Fruit fly (Drosophila melanogaster) whole organism, embryonic: ENCODE results near the gene CG13311.

Experiments
- Blimp-1 ChIP-seq: fragments of 200-800 bp; sonication (Bioruptor generic); optimal IDR thresholded peaks from 3 replicates; lab custom pipeline; 2018; ENCODE audit warnings: missing biosample characterization, missing genetic modification characterization, mild to moderate bottlenecking, moderate library complexity, missing genetic modification reagents
- CG10267 ChIP-seq: fragments of 200-800 bp; sonication (Bioruptor generic); optimal IDR thresholded peaks from 2 replicates; lab custom pipeline; 2018; ENCODE audit warnings: missing biosample characterization, mild to moderate bottlenecking, missing genetic modification characterization, moderate library complexity
- CG1233 ChIP-seq: fragments of 200-800 bp; sonication (Bioruptor generic); optimal IDR thresholded peaks from 4 replicates; lab custom pipeline; 2018; ENCODE audit warnings: missing biosample characterization, mild to moderate bottlenecking, missing genetic modification characterization
- CG18262 ChIP-seq: fragments of 200-800 bp; optimal IDR thresholded peaks from 3 replicates; lab custom pipeline; 2019; ENCODE audit warnings: missing biosample characterization, mild to moderate bottlenecking, missing genetic modification characterization, moderate library complexity
- CG18599 ChIP-seq: fragments of 200-800 bp; sonication (Bioruptor generic); optimal IDR thresholded peaks from 3 replicates; lab custom pipeline; 2017; ENCODE audit warnings: missing biosample characterization, missing genetic modification characterization, mild to moderate bottlenecking, moderate library complexity, missing genetic modification reagents
- CG2202 ChIP-seq: fragments of 200-800 bp; sonication (Bioruptor generic); optimal IDR thresholded peaks from 2 replicates; lab custom pipeline; 2018; ENCODE audit warnings: missing biosample characterization, mild to moderate bottlenecking, missing genetic modification characterization
- CG2678 ChIP-seq: fragments of 200-800 bp; sonication (Bioruptor generic); optimal IDR thresholded peaks from 3 replicates; lab custom pipeline; 2019; ENCODE audit warnings: missing biosample characterization, mild to moderate bottlenecking, missing genetic modification characterization, moderate library complexity
- CG2889 ChIP-seq: fragments of 200-800 bp; sonication (Bioruptor generic); IDR thresholded peaks from 3 replicates; pipeline ENCODE4 v1.3.6; 2022; ENCODE audit warnings: missing biosample characterization, missing genetic modification characterization
- CG30020 ChIP-seq: fragments of 200-800 bp; optimal IDR thresholded peaks from 2 replicates; lab custom pipeline; 2019; ENCODE audit warnings: missing biosample characterization, mild to moderate bottlenecking, missing genetic modification characterization, moderate library complexity
- CG3065 ChIP-seq: fragments of 200-800 bp; sonication (Bioruptor generic); optimal IDR thresholded peaks from 2 replicates; lab custom pipeline; 2016; ENCODE audit warnings: missing biosample characterization, missing genetic modification characterization
- CG3407 ChIP-seq: fragments of 200-800 bp; sonication (Bioruptor generic); optimal IDR thresholded peaks from 2 replicates; lab custom pipeline; 2018; ENCODE audit warnings: missing biosample characterization, mild to moderate bottlenecking, missing genetic modification characterization
- CG34376 ChIP-seq: fragments of 200-800 bp; sonication (Bioruptor generic); optimal IDR thresholded peaks from 2 replicates; lab custom pipeline; 2018; ENCODE audit warnings: missing biosample characterization, mild to moderate bottlenecking, missing genetic modification characterization
- CG42726 ChIP-seq: fragments of 200-800 bp; sonication (Bioruptor generic); IDR thresholded peaks from 2 replicates; pipeline ENCODE4 v1.3.6; 2022; ENCODE audit warnings: missing biosample characterization, missing genetic modification characterization; ENCODE audit not compliant: partially characterized antibody
- CG5245 ChIP-seq: fragments of 200-800 bp; sonication (Bioruptor generic); optimal IDR thresholded peaks from 3 replicates; lab custom pipeline; 2016; ENCODE audit warnings: missing biosample characterization, missing genetic modification characterization
- CG6689 ChIP-seq: fragments of 200-800 bp; sonication (Bioruptor generic); IDR thresholded peaks from 2 replicates; pipeline ENCODE4 v1.3.6; 2022; ENCODE audit warnings: missing biosample characterization, missing genetic modification characterization
- CG6854 ChIP-seq: fragments of 200-800 bp; sonication (Bioruptor generic); optimal IDR thresholded peaks from 3 replicates; lab custom pipeline; 2017; ENCODE audit warnings: missing biosample characterization, mild to moderate bottlenecking, missing genetic modification characterization
- CG7357 ChIP-seq: fragments of 200-800 bp; sonication (Bioruptor generic); IDR thresholded peaks from 3 replicates; pipeline ENCODE4 v1.3.6; 2022; ENCODE audit warnings: missing biosample characterization, missing genetic modification characterization
- CG7745 ChIP-seq: fragments of 200-800 bp; sonication (Bioruptor generic); optimal IDR thresholded peaks from 2 replicates; lab custom pipeline; 2018; ENCODE audit warnings: missing biosample characterization, mild to moderate bottlenecking, missing genetic modification characterization, moderate library complexity
- CG8089 ChIP-seq: fragments of 200-800 bp; sonication (Bioruptor generic); optimal IDR thresholded peaks from 3 replicates; lab custom pipeline; 2016; ENCODE audit warnings: missing biosample characterization, missing genetic modification characterization
- CTCF ChIP-seq: fragments of 200-800 bp; sonication (Bioruptor generic); optimal IDR thresholded peaks from 2 replicates; lab custom pipeline; 2017; ENCODE audit warnings: missing biosample characterization, mild to moderate bottlenecking, missing genetic modification characterization, moderate library complexity
- Doc3 ChIP-seq: fragments of 200-800 bp; sonication (Bioruptor generic); IDR thresholded peaks from 3 replicates; pipeline ENCODE4 v1.3.6; 2022; ENCODE audit warnings: missing biosample characterization, missing genetic modification characterization; ENCODE audit not compliant: partially characterized antibody
- HmgD ChIP-seq: fragments of 200-800 bp; sonication (Bioruptor generic); optimal IDR thresholded peaks from 3 replicates; lab custom pipeline; 2016; ENCODE audit warnings: missing biosample characterization, missing genetic modification characterization
- Hmr ChIP-seq: fragments of 200-800 bp; sonication (Bioruptor generic); optimal IDR thresholded peaks from 3 replicates; lab custom pipeline; 2017; ENCODE audit warnings: mild to moderate bottlenecking, missing biosample characterization, missing genetic modification reagents, missing genetic modification characterization
- Hsf ChIP-seq: fragments of 200-800 bp; sonication (Bioruptor generic); optimal IDR thresholded peaks from 3 replicates; lab custom pipeline; 2016; ENCODE audit warnings: missing biosample characterization, missing genetic modification characterization
- MTF-1 ChIP-seq: fragments of 200-800 bp; sonication (Bioruptor generic); optimal IDR thresholded peaks from 2 replicates; lab custom pipeline; 2018; ENCODE audit warnings: missing biosample characterization, mild to moderate bottlenecking, missing genetic modification characterization, borderline replicate concordance
- Mrtf ChIP-seq: fragments of 200-800 bp; sonication (Bioruptor generic); IDR thresholded peaks from 3 replicates; pipeline ENCODE4 v1.3.6; 2022; ENCODE audit warnings: missing biosample characterization, missing genetic modification characterization
- Myb ChIP-seq: fragments of 200-800 bp; sonication (Bioruptor generic); optimal IDR thresholded peaks from 2 replicates; lab custom pipeline; 2016; ENCODE audit warnings: missing biosample characterization, missing genetic modification characterization
- NC2β ChIP-seq: fragments of 200-800 bp; sonication (Bioruptor generic); optimal IDR thresholded peaks from 2 replicates; lab custom pipeline; 2016; ENCODE audit warnings: missing biosample characterization, missing genetic modification characterization
- Nf-YA ChIP-seq: fragments of 200-800 bp; sonication (Bioruptor generic); IDR thresholded peaks from 2 replicates; pipeline ENCODE4 v1.3.6; 2022; ENCODE audit warnings: missing biosample characterization, missing genetic modification characterization
- Sin3A ChIP-seq: fragments of >200 bp; optimal IDR thresholded peaks from 2 replicates; lab custom pipeline; 2018
- cas ChIP-seq: fragments of 200-800 bp; sonication (Bioruptor generic); IDR thresholded peaks from 2 replicates; pipeline ENCODE4 v1.3.6; 2022; ENCODE audit warnings: missing biosample characterization, missing genetic modification characterization
- chif ChIP-seq, 2 experiments: fragments of 200-800 bp; sonication (Bioruptor generic); optimal IDR thresholded peaks; 3 replicates each; lab custom pipeline; 2016; ENCODE audit warnings: missing biosample characterization in 2 of 2, missing genetic modification characterization in 2 of 2
- chn ChIP-seq: fragments of 200-800 bp; sonication (Bioruptor generic); optimal IDR thresholded peaks from 2 replicates; lab custom pipeline; 2016; ENCODE audit warnings: missing biosample characterization, missing genetic modification characterization
- danr ChIP-seq: fragments of 200-800 bp; sonication (Bioruptor generic); IDR thresholded peaks from 2 replicates; pipeline ENCODE4 v1.3.6; 2022; ENCODE audit warnings: missing biosample characterization, missing genetic modification characterization
- esg ChIP-seq: fragments of 200-800 bp; sonication (Bioruptor generic); conservative IDR thresholded peaks from 2 replicates; pipeline ENCODE4 v1.3.6; 2022; ENCODE audit warnings: missing biosample characterization, missing genetic modification characterization
- exex ChIP-seq: fragments of 200-800 bp; sonication (Bioruptor generic); optimal IDR thresholded peaks from 4 replicates; lab custom pipeline; 2018; ENCODE audit warnings: missing biosample characterization, mild to moderate bottlenecking, missing genetic modification characterization, moderate library complexity
- fd96Cb ChIP-seq: fragments of 200-800 bp; sonication (Bioruptor generic); optimal IDR thresholded peaks from 2 replicates; lab custom pipeline; 2018; ENCODE audit warnings: missing biosample characterization, mild to moderate bottlenecking, missing genetic modification characterization, moderate library complexity
- gce ChIP-seq: fragments of 200-800 bp; sonication (Bioruptor generic); IDR thresholded peaks from 3 replicates; pipeline ENCODE4 v1.3.6; 2022; ENCODE audit warnings: missing biosample characterization, missing genetic modification characterization
- h ChIP-seq: fragments of >200 bp; optimal IDR thresholded peaks from 2 replicates; lab custom pipeline; 2017
- insv ChIP-seq, 2 experiments: fragments of 200-800 bp; sonication (Bioruptor generic); optimal IDR thresholded peaks; 3 replicates each; lab custom pipeline; 2016 to 2018; ENCODE audit warnings: missing biosample characterization in 2 of 2, missing genetic modification characterization in 2 of 2
- knrl ChIP-seq: fragments of 200-800 bp; sonication (Bioruptor generic); IDR thresholded peaks from 3 replicates; pipeline ENCODE4 v1.3.6; 2022; ENCODE audit warnings: missing biosample characterization, missing genetic modification characterization; ENCODE audit not compliant: partially characterized antibody
- lab ChIP-seq: fragments of 200-800 bp; sonication (Bioruptor generic); optimal IDR thresholded peaks from 3 replicates; lab custom pipeline; 2017; ENCODE audit warnings: missing biosample characterization, missing genetic modification characterization, mild to moderate bottlenecking, moderate library complexity, missing genetic modification reagents
- lilli ChIP-seq: fragments of 200-800 bp; sonication (Bioruptor generic); optimal IDR thresholded peaks from 3 replicates; lab custom pipeline; 2016; ENCODE audit warnings: missing biosample characterization, missing genetic modification characterization
- lmd ChIP-seq: fragments of 200-800 bp; sonication (Bioruptor generic); IDR thresholded peaks from 2 replicates; pipeline ENCODE4 v1.3.6; 2022; ENCODE audit warnings: missing biosample characterization, missing genetic modification characterization
- lola ChIP-seq, 3 experiments: fragments of >200 bp in 2 of 3; fragments of 200-800 bp in 1 of 3; sonication (Bioruptor generic) in 1 of 3; optimal IDR thresholded peaks; 2 replicates each; lab custom pipeline; 2017 to 2019; ENCODE audit warnings: missing biosample characterization in 3 of 3, missing genetic modification characterization in 3 of 3, mild to moderate bottlenecking in 1 of 3, moderate library complexity in 1 of 3
- org-1 ChIP-seq: fragments of 200-800 bp; sonication (Bioruptor generic); optimal IDR thresholded peaks from 2 replicates; lab custom pipeline; 2017; ENCODE audit warnings: missing biosample characterization, missing genetic modification characterization
- pb ChIP-seq: fragments of 200-800 bp; sonication (Bioruptor generic); optimal IDR thresholded peaks from 3 replicates; lab custom pipeline; 2016; ENCODE audit warnings: missing biosample characterization, missing genetic modification characterization
- salm ChIP-seq: fragments of 200-800 bp; sonication (Bioruptor generic); optimal IDR thresholded peaks from 2 replicates; lab custom pipeline; 2018; ENCODE audit warnings: missing biosample characterization, mild to moderate bottlenecking, missing genetic modification characterization
- slbo ChIP-seq: fragments of 200-800 bp; sonication (Bioruptor generic); IDR thresholded peaks from 2 replicates; pipeline ENCODE4 v1.3.6; 2022; ENCODE audit warnings: missing biosample characterization, missing genetic modification characterization
- ttk ChIP-seq: fragments of 200-800 bp; sonication (Bioruptor generic); IDR thresholded peaks from 2 replicates; pipeline ENCODE4 v2.1.2; 2022; ENCODE audit warnings: missing biosample characterization, missing genetic modification characterization
- usp ChIP-seq: fragments of >200 bp; optimal IDR thresholded peaks from 2 replicates; lab custom pipeline; 2017; ENCODE audit warnings: missing biosample characterization, missing genetic modification characterization
- vvl ChIP-seq: fragments of 200-800 bp; sonication (Bioruptor generic); IDR thresholded peaks from 2 replicates; pipeline ENCODE4 v1.3.6; 2022; ENCODE audit warnings: missing biosample characterization, missing genetic modification characterization

The CG13311 gene

DNA sequence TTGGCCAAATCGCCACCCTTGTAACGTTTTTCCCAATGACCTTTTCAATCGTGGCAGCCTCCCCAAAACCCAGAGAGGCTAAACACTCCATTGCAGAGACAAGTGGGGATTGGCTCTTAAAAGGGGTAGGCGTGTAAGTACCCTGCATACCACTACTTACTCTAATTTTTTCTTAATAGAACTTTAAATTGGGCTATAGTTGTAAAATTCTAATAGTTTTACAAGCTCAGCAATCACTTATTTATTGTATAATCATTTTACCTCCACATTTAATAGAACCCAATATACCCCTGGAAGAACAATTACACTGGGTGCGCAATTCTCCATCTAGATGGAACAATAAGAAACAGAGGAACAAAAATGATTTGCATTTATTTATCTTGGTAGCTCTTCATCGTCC lies 39.8 kb upstream of the CG13311 start (continued):
- TF ChIP-seq gce (GFP tag; lab: Robert Waterston, UW) (0 out of 3 replicates have a peak, but pooled peaks have one; percentile 42), CG18599 (peak; percentile 89), CG2889 (GFP tag; lab: Robert Waterston, UW) (peak; percentile 26; the same call in 1 of the 3 replicates), CG6689 (GFP tag; lab: Robert Waterston, UW) (peak; percentile 76), Nf-YA (GFP tag; lab: Robert Waterston, UW) (0 out of 2 replicates have a peak, but pooled peaks have one; percentile 45), Doc3 (GFP tag; lab: Robert Waterston, UW) (no peak), CG34376 (GFP tag; lab: Kevin White, UChicago) (no peak), NC2β (peak; percentile 55), CG30020 (tag; lab: Kevin White, UChicago) (no peak), CG2678 (peak; percentile 88), cas (GFP tag; lab: Robert Waterston, UW) (no peak), salm (tag; lab: Kevin White, UChicago) (peak; percentile 57), exex (tag; lab: Kevin White, UChicago) (peak; percentile 19), fd96Cb (tag; lab: Kevin White, UChicago) (peak; percentile 78), lilli (GFP tag; lab: Kevin White, UChicago) (peak; percentile 76), CG5245 (peak; percentile 53), CG10267 (tag; lab: Kevin White, UChicago) (peak; percentile 68), h (no peak), Blimp-1 (GFP tag; lab: Kevin White, UChicago) (peak; percentile 79), MTF-1 (GFP tag; lab: Kevin White, UChicago) (no peak), esg (GFP tag; lab: Robert Waterston, UW) (peak; percentile 72), CTCF (GFP tag; lab: Kevin White, UChicago) (no peak), Hmr (GFP tag; lab: Kevin White, UChicago) (peak; percentile 76), slbo (peak; percentile 83), CG6854 (GFP tag; lab: Kevin White, UChicago) (peak; percentile 43), vvl (GFP tag; lab: Robert Waterston, UW) (peak; percentile 88), CG3065 (GFP tag; lab: Kevin White, UChicago) (no peak), HmgD (GFP tag; lab: Kevin White, UChicago) (no peak), CG42726 (no peak), lab (GFP tag; lab: Kevin White, UChicago) (peak; percentile 88), pb (GFP tag; lab: Kevin White, UChicago) (no peak), Mrtf (GFP tag; lab: Robert Waterston, UW) (peak; percentile 78), Sin3A (lab: Kevin White, UChicago) (no peak), chn (GFP tag; lab: Kevin White, UChicago) (peak; percentile 58), CG7745 (tag; lab: Kevin White, UChicago) (no peak), CG8089 (GFP tag; lab: Kevin White, UChicago) (peak; percentile 41), danr (GFP tag; lab: Robert Waterston, UW) (no peak), Hsf (GFP tag; lab: Kevin White, UChicago) (peak; percentile 72), lola (GFP tag; optimal IDR thresholded peaks at IDR 0.05; lab: Kevin White, UChicago) (peak in 1 of 3 experiments; percentile 63), knrl (GFP tag; lab: Robert Waterston, UW) (no peak), CG7357 (GFP tag; lab: Robert Waterston, UW) (peak; percentile 62; the same call in 2 of the 3 replicates), Myb (peak; percentile 40), org-1 (GFP tag; lab: Kevin White, UChicago) (peak; percentile 72), CG2202 (peak; percentile 28), lmd (GFP tag; lab: Robert Waterston, UW) (peak; percentile 84), ttk (peak; percentile 79), insv (GFP tag; optimal IDR thresholded peaks at IDR 0.05; lab: Kevin White, UChicago) (no peak), CG18262 (peak; percentile 77), CG3407 (GFP tag; lab: Kevin White, UChicago) (no peak), usp (GFP tag; lab: Kevin White, UChicago) (no peak), CG1233 (peak; percentile 61), chif (GFP tag; optimal IDR thresholded peaks at IDR 0.05; lab: Kevin White, UChicago) (peak; percentile 54 to 74)
